Worm (Caenorhabditis elegans): ENCODE results near the gene hpo-8.

ce11 chrV:6801850-6802249, 37.2 kb upstream of the hpo-8 start, which contains the start of gene dmsr-10:
- TF ChIP-seq tbx-2 (tag; optimal IDR thresholded peaks at IDR 0.05) (no peak), fkh-10 (GFP tag; optimal IDR thresholded peaks at IDR 0.05) (no peak), pqm-1 (tag; optimal IDR thresholded peaks at IDR 0.05) (no peak), ceh-14 (tag; optimal IDR thresholded peaks at IDR 0.05) (no peak), ama-1 (optimal IDR thresholded peaks at IDR 0.05) (no peak), pha-4 (tag; optimal IDR thresholded peaks at IDR 0.05) (no peak), pha-2 (tag; optimal IDR thresholded peaks at IDR 0.05) (no peak), F13H6.1 (tag; optimal IDR thresholded peaks at IDR 0.05) (no peak), nhr-11 (tag; optimal IDR thresholded peaks at IDR 0.05) (no peak), ceh-48 (tag; optimal IDR thresholded peaks at IDR 0.05) (no peak), ceh-19 (GFP tag; optimal IDR thresholded peaks at IDR 0.05) (no peak), ceh-31 (tag; optimal IDR thresholded peaks at IDR 0.05) (no peak)

All from whole organism, late embryonic.